Worm (Caenorhabditis elegans) whole organism, L4 larva: ENCODE results near the gene B0416.10.

Experiments used
- F10B5.3 ChIP-seq: sonication (generic microtip); optimal IDR thresholded peaks from 2 replicates; lab custom pipeline; 2016; ENCODE audit warnings: mild to moderate bottlenecking, missing genetic modification characterization, missing compliant biosample characterization
- F37D6.2 ChIP-seq: sonication (generic microtip); optimal IDR thresholded peaks from 2 replicates; lab custom pipeline; 2016; ENCODE audit warnings: mild to moderate bottlenecking, missing genetic modification characterization, missing compliant biosample characterization
- Y5F2A.4 ChIP-seq: fragments of 200-800 bp; sonication (Bioruptor generic); optimal IDR thresholded peaks from 2 replicates; lab custom pipeline; 2018; ENCODE audit warnings: mild to moderate bottlenecking, missing genetic modification characterization, missing compliant biosample characterization
- Y75B8A.6 ChIP-seq: fragments of 200-800 bp; sonication (Bioruptor generic); IDR thresholded peaks from 2 replicates; pipeline ENCODE4 v1.3.6; 2022; ENCODE audit warnings: missing genetic modification reagents, missing genetic modification characterization, missing compliant biosample characterization
- ZK546.5 ChIP-seq, 2 experiments: sonication (generic microtip); optimal IDR thresholded peaks; 2 replicates each; lab custom pipeline; 2017; ENCODE audit warnings: missing biosample characterization in 2 of 2, missing genetic modification characterization in 2 of 2
- ama-1 ChIP-seq: fragments of 150-350 bp; optimal IDR thresholded peaks from 2 replicates; lab custom pipeline; 2014; ENCODE audit warnings: inconsistent platforms, mixed read lengths
- ceh-44 ChIP-seq: fragments of 200-800 bp; sonication (Bioruptor generic); IDR thresholded peaks from 2 replicates; pipeline ENCODE4 v1.3.6; 2022; ENCODE audit warnings: missing genetic modification reagents, missing genetic modification characterization, missing compliant biosample characterization
- ceh-62 ChIP-seq: sonication (generic microtip); optimal IDR thresholded peaks from 2 replicates; lab custom pipeline; 2017; ENCODE audit warnings: missing biosample characterization, missing genetic modification characterization
- daf-16 ChIP-seq, 3 experiments: sonication (generic microtip); optimal IDR thresholded peaks; 2 replicates each; lab custom pipeline; 2016 to 2017; ENCODE audit warnings: missing genetic modification characterization in 3 of 3, missing genetic modification reagents in 3 of 3, mild to moderate bottlenecking in 2 of 3, missing compliant biosample characterization in 2 of 3, missing biosample characterization in 1 of 3, moderate library complexity in 1 of 3
- daf-19 ChIP-seq: fragments of 200-800 bp; sonication (Bioruptor generic); conservative IDR thresholded peaks from 2 replicates; pipeline ENCODE4 v1.3.6; 2022; ENCODE audit warnings: missing genetic modification characterization, missing compliant biosample characterization
- dmd-6 ChIP-seq: fragments of 200-800 bp; sonication (Bioruptor generic); IDR thresholded peaks from 2 replicates; pipeline ENCODE4 v1.3.6; 2022; ENCODE audit warnings: missing genetic modification reagents, missing genetic modification characterization, missing compliant biosample characterization
- duxl-1 ChIP-seq: sonication (generic microtip); optimal IDR thresholded peaks from 2 replicates; lab custom pipeline; 2016; ENCODE audit warnings: mild to moderate bottlenecking, missing genetic modification characterization, moderate library complexity, missing compliant biosample characterization; ENCODE audit not compliant: poor library complexity
- dve-1 ChIP-seq: sonication (generic microtip); optimal IDR thresholded peaks from 2 replicates; lab custom pipeline; 2017; ENCODE audit warnings: antibody characterized with exemption, mild to moderate bottlenecking, missing genetic modification characterization, missing compliant biosample characterization; ENCODE audit not compliant: insufficient read depth
- egl-27 ChIP-seq: sonication (generic microtip); optimal IDR thresholded peaks from 3 replicates; lab custom pipeline; 2017; ENCODE audit warnings: missing biosample characterization, missing genetic modification reagents, missing genetic modification characterization
- egl-43 ChIP-seq: fragments of 200-800 bp; sonication (Bioruptor generic); IDR thresholded peaks from 2 replicates; pipeline ENCODE4 v1.3.6; 2022; ENCODE audit warnings: missing genetic modification reagents, missing genetic modification characterization, missing compliant biosample characterization
- hif-1 ChIP-seq, 2 experiments: sonication (generic microtip); optimal IDR thresholded peaks; 2 replicates each; lab custom pipeline; 2016 to 2017; ENCODE audit warnings: missing compliant biosample characterization in 2 of 2, missing genetic modification characterization in 2 of 2, missing genetic modification reagents in 2 of 2, missing genotype in 2 of 2, mild to moderate bottlenecking in 1 of 2
- hlh-11 ChIP-seq: fragments of 200-800 bp; sonication (Bioruptor generic); optimal IDR thresholded peaks from 2 replicates; lab custom pipeline; 2018; ENCODE audit warnings: mild to moderate bottlenecking, missing genetic modification characterization, missing compliant biosample characterization
- hlh-30 ChIP-seq: sonication (generic microtip); optimal IDR thresholded peaks from 2 replicates; lab custom pipeline; 2017; ENCODE audit warnings: antibody characterized with exemption, mild to moderate bottlenecking, missing genetic modification characterization, missing compliant biosample characterization; ENCODE audit not compliant: insufficient read depth
- lim-7 ChIP-seq: fragments of 200-800 bp; sonication (Bioruptor generic); IDR thresholded peaks from 2 replicates; pipeline ENCODE4 v1.3.6; 2022; ENCODE audit warnings: missing genetic modification characterization, missing compliant biosample characterization
- lin-1 ChIP-seq: fragments of 200-800 bp; sonication (Bioruptor generic); IDR thresholded peaks from 2 replicates; pipeline ENCODE4 v1.3.6; 2022; ENCODE audit warnings: missing genetic modification reagents, missing genetic modification characterization, missing compliant biosample characterization
- lin-13 ChIP-seq: fragments of 150-350 bp; optimal IDR thresholded peaks from 2 replicates; lab custom pipeline; 2014; ENCODE audit warnings: missing biosample characterization, missing genetic modification reagents, missing genetic modification characterization
- lin-29 ChIP-seq: fragments of 200-800 bp; sonication (Bioruptor generic); IDR thresholded peaks from 2 replicates; pipeline ENCODE4 v1.3.6; 2022; ENCODE audit warnings: missing genetic modification reagents, missing genetic modification characterization, missing compliant biosample characterization
- lin-38 ChIP-seq: fragments of 200-800 bp; sonication (Bioruptor generic); IDR thresholded peaks from 2 replicates; pipeline ENCODE4 v1.3.6; 2022; ENCODE audit warnings: missing genetic modification reagents, missing genetic modification characterization, missing compliant biosample characterization
- lsy-2 ChIP-seq, 2 experiments: fragments of 150-350 bp in 1 of 2; sonication (generic microtip) in 1 of 2; optimal IDR thresholded peaks; 2 replicates each; lab custom pipeline; 2014 to 2017; ENCODE audit warnings: missing biosample characterization in 2 of 2, missing genetic modification characterization in 2 of 2
- madf-9 ChIP-seq: fragments of 200-800 bp; sonication (Bioruptor generic); conservative IDR thresholded peaks from 2 replicates; pipeline ENCODE4 v1.3.6; 2022; ENCODE audit warnings: missing genetic modification reagents, missing genetic modification characterization, missing compliant biosample characterization
- mes-2 ChIP-seq: sonication (generic microtip); optimal IDR thresholded peaks from 2 replicates; lab custom pipeline; 2016; ENCODE audit warnings: missing genotype, mild to moderate bottlenecking, missing genetic modification characterization, missing compliant biosample characterization; ENCODE audit not compliant: poor library complexity, severe bottlenecking
- mxl-2 ChIP-seq: fragments of 200-800 bp; sonication (Bioruptor generic); conservative IDR thresholded peaks from 2 replicates; pipeline ENCODE4 v1.3.6; 2022; ENCODE audit warnings: missing genetic modification reagents, missing genetic modification characterization, missing compliant biosample characterization
- nhr-10 ChIP-seq: fragments of 150-350 bp; optimal IDR thresholded peaks from 2 replicates; lab custom pipeline; 2014; ENCODE audit warnings: missing biosample characterization, missing genetic modification characterization
- nhr-102 ChIP-seq: sonication (generic microtip); optimal IDR thresholded peaks from 2 replicates; lab custom pipeline; 2016; ENCODE audit warnings: mild to moderate bottlenecking, missing genetic modification characterization, moderate library complexity, missing compliant biosample characterization
- nhr-11 ChIP-seq: fragments of 150-350 bp; optimal IDR thresholded peaks from 2 replicates; lab custom pipeline; 2014; ENCODE audit warnings: missing biosample characterization, missing genetic modification characterization
- nhr-28 ChIP-seq: fragments of 150-350 bp; optimal IDR thresholded peaks from 2 replicates; lab custom pipeline; 2014; ENCODE audit warnings: missing biosample characterization, missing genetic modification characterization
- nhr-42 ChIP-seq: fragments of 200-800 bp; sonication (Bioruptor generic); IDR thresholded peaks from 2 replicates; pipeline ENCODE4 v1.3.6; 2022; ENCODE audit warnings: missing genetic modification characterization, missing compliant biosample characterization
- nhr-48 ChIP-seq: sonication (generic microtip); optimal IDR thresholded peaks from 2 replicates; lab custom pipeline; 2016; ENCODE audit warnings: mild to moderate bottlenecking, missing genetic modification characterization, missing compliant biosample characterization
- nhr-77 ChIP-seq: fragments of 150-350 bp; optimal IDR thresholded peaks from 2 replicates; lab custom pipeline; 2014; ENCODE audit warnings: missing biosample characterization, missing genetic modification characterization
- php-3 ChIP-seq: fragments of 200-800 bp; sonication (Bioruptor generic); IDR thresholded peaks from 2 replicates; pipeline ENCODE4 v1.3.6; 2022; ENCODE audit warnings: missing genetic modification reagents, missing genetic modification characterization, missing compliant biosample characterization
- pqm-1 ChIP-seq: sonication (generic microtip); optimal IDR thresholded peaks from 2 replicates; lab custom pipeline; 2017; ENCODE audit warnings: missing biosample characterization, missing genetic modification characterization
- rbr-2 ChIP-seq: sonication (generic microtip); optimal IDR thresholded peaks from 2 replicates; lab custom pipeline; 2016; ENCODE audit warnings: missing genotype, missing genetic modification characterization, missing compliant biosample characterization
- unc-62 ChIP-seq, 3 experiments: fragments of 150-350 bp in 1 of 3; sonication (generic microtip); optimal IDR thresholded peaks in 2 of 3; peaks in 1 of 3; 1 replicate in 1 of 3; 2 replicates in 2 of 3; lab custom pipeline; 2014 to 2017; ENCODE audit warnings: missing biosample characterization in 3 of 3, missing genetic modification characterization in 3 of 3, missing genetic modification reagents in 3 of 3, missing genotype in 1 of 3
- zag-1 ChIP-seq: fragments of 150-350 bp; optimal IDR thresholded peaks from 2 replicates; lab custom pipeline; 2014; ENCODE audit warnings: missing biosample characterization, missing genetic modification characterization
- zfp-3 ChIP-seq: fragments of 200-800 bp; sonication (Bioruptor generic); conservative IDR thresholded peaks from 2 replicates; pipeline ENCODE4 v1.3.6; 2022; ENCODE audit warnings: missing genetic modification reagents, missing genetic modification characterization, missing compliant biosample characterization
- zip-11 ChIP-seq: fragments of 200-800 bp; sonication (Bioruptor generic); IDR thresholded peaks from 2 replicates; pipeline ENCODE4 v1.3.6; 2022; ENCODE audit warnings: missing genetic modification characterization, missing compliant biosample characterization
- zip-2 ChIP-seq: fragments of 150-350 bp; optimal IDR thresholded peaks from 2 replicates; lab custom pipeline; 2014; ENCODE audit warnings: missing biosample characterization, missing genetic modification characterization

B0416.10 gene

DNA sequence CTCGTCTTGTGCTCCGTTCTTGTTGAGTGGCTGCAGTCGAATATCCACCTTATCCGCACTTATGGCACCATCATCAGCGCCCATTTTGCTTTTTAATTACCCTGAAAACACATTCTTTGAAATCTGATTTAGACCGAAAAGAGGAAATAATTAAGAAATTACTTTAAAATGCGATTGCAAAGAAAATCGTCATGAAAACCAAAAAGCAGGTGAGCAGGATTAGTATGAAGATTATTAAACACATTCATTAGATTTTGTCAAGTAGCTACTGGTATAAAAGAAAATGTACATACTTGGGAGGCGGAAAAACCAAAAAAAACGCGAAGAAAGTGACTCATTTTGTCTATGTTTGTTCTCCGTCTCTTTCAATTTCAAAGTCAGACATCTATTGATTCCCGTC, 3.7 kb downstream of the B0416.10 start, which contains the start of gene B0416.5:
TSS of gene B0416.5 (minus strand) at position 101 of the 400 bp plus-strand sequence.
- no peak for TF ChIP-seq mes-2 (tag; lab: Kevin White, UChicago)
- no peak for TF ChIP-seq lin-38 (GFP tag; lab: Robert Waterston, UW)
- TF ChIP-seq, all 104 proteins: peak for 0

DNA sequence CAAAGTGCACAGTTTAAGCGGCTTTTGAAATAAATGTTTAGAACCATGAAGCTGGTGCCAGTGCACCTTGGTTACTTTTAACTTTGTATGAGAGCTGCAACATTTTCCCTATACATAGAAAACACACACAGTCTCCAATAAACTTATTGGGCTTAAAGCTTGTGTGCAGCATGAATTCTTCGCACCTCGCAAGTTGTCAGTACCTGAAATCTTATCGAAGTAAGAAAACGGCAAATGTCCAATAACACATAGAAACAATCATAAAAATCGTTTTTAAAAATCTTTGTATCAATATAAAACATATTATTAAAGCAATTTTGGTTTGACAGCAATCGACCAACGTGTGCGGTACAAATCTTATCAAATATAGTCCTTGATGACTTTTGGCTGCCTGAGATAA, 6.1 kb downstream of the B0416.10 start:
- TF ChIP-seq F10B5.3 (tag; lab: Kevin White, UChicago), result peak; percentile 22
- 0 out of 2 replicates have a peak, but pooled peaks have one; percentile 32 for TF ChIP-seq php-3 (GFP tag; lab: Robert Waterston, UW)
- TF ChIP-seq dve-1 (tag; lab: Kevin White, UChicago), result peak; percentile 4
- TF ChIP-seq ZK546.5 (tag; optimal IDR thresholded peaks at IDR 0.05; lab: Kevin White, UChicago), result no peak
- TF ChIP-seq lsy-2 (tag; optimal IDR thresholded peaks at IDR 0.05; lab: Kevin White, UChicago), result no peak
- TF ChIP-seq zag-1, result no peak
- TF ChIP-seq ama-1 (lab: Kevin White, UChicago), result no peak
- 0 out of 2 replicates have a peak, but pooled peaks have one; percentile 48 for TF ChIP-seq zfp-3 (GFP tag; lab: Robert Waterston, UW)
- no peak for TF ChIP-seq nhr-77
- TF ChIP-seq mxl-2 (GFP tag; lab: Robert Waterston, UW), result no peak
- no peak for TF ChIP-seq egl-27 (tag; lab: Kevin White, UChicago)
- TF ChIP-seq nhr-42 (GFP tag; lab: Robert Waterston, UW), result no peak
- peak in 1 of 2 experiments; percentile 93 for TF ChIP-seq unc-62 (GFP tag; optimal IDR thresholded peaks at IDR 0.05 in 1 of 2; lab: Kevin White, UChicago)
- TF ChIP-seq unc-62 (tag; optimal IDR thresholded peaks at IDR 0.05; lab: Kevin White, UChicago), result no peak
- no peak for TF ChIP-seq Y75B8A.6 (GFP tag; lab: Robert Waterston, UW)
- no peak for TF ChIP-seq daf-19
- TF ChIP-seq, all 104 proteins: peak for 5

DNA sequence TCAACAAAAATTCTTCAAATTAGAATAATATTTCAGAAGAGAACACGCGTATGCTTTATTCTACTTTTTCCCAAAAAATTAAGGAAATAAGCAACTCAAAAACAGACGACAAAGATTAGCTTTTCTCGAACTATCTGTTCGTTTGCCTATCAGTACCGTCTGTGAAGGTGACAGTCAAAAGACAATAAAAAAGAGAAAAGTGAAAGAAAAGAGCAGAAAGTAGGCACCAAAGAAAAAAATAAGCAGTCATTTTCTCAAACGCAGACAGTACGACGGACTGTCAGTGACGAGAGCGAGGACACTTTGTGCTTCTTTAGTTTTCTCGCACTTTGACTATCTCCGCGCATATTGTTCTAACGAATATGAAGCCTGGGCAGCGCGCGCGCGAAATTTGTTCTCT, 8.0 kb downstream of the B0416.10 start:
- TF ChIP-seq lin-1 (GFP tag; lab: Robert Waterston, UW), result no peak
- TF ChIP-seq php-3 (GFP tag; lab: Robert Waterston, UW), result 0 out of 2 replicates have a peak, but pooled peaks have one; percentile 6
- no peak for TF ChIP-seq Y5F2A.4 (GFP tag; lab: Kevin White, UChicago)
- peak; percentile 14 for TF ChIP-seq pqm-1 (tag; lab: Kevin White, UChicago)
- TF ChIP-seq dve-1 (tag; lab: Kevin White, UChicago), result peak; percentile 68
- no peak for TF ChIP-seq zip-2 (tag; lab: Kevin White, UChicago)
- TF ChIP-seq daf-16 (GFP tag; optimal IDR thresholded peaks at IDR 0.05; lab: Kevin White, UChicago), result no peak
- peak; percentile 37 for TF ChIP-seq daf-16 (tag; optimal IDR thresholded peaks at IDR 0.05; lab: Kevin White, UChicago)
- TF ChIP-seq nhr-102 (tag; lab: Kevin White, UChicago), result no peak
- TF ChIP-seq nhr-42 (GFP tag; lab: Robert Waterston, UW), result no peak
- TF ChIP-seq nhr-28 (tag; lab: Kevin White, UChicago), result peak; percentile 18
- no peak for TF ChIP-seq nhr-11 (tag; lab: Kevin White, UChicago)
- no peak for TF ChIP-seq nhr-77
- no peak for TF ChIP-seq duxl-1 (tag; lab: Kevin White, UChicago)
- TF ChIP-seq ZK546.5 (tag; optimal IDR thresholded peaks at IDR 0.05; lab: Kevin White, UChicago), result no peak
- TF ChIP-seq ceh-44 (GFP tag; lab: Robert Waterston, UW), result no peak
- no peak for TF ChIP-seq F37D6.2 (tag; lab: Kevin White, UChicago)
- peak; percentile 73 for TF ChIP-seq dmd-6 (GFP tag; lab: Robert Waterston, UW)
- peak; percentile 0 for TF ChIP-seq hlh-30
- TF ChIP-seq hlh-11, result peak; percentile 54

ce11 chrX:9264636-9265035, 9.8 kb downstream of the B0416.10 start:
- peak; percentile 2 for TF ChIP-seq ama-1 (lab: Kevin White, UChicago)
- no peak for TF ChIP-seq rbr-2 (tag; lab: Kevin White, UChicago)
- TF ChIP-seq madf-9 (GFP tag; lab: Robert Waterston, UW), result 0 out of 2 replicates have a peak, but pooled peaks have one; percentile 27
- peak; percentile 17 for TF ChIP-seq lin-13 (GFP tag; lab: Kevin White, UChicago)
- no peak for TF ChIP-seq F10B5.3 (tag; lab: Kevin White, UChicago)
- peak; percentile 61 for TF ChIP-seq nhr-102 (tag; lab: Kevin White, UChicago)
- TF ChIP-seq unc-62 (GFP tag; optimal IDR thresholded peaks at IDR 0.05 in 1 of 2; lab: Kevin White, UChicago), result peak in 1 of 2 experiments; percentile 86
- TF ChIP-seq unc-62 (tag; optimal IDR thresholded peaks at IDR 0.05; lab: Kevin White, UChicago), result no peak
- TF ChIP-seq egl-43 (GFP tag; lab: Robert Waterston, UW), result no peak
- TF ChIP-seq nhr-48 (tag; lab: Kevin White, UChicago), result peak; percentile 32
- TF ChIP-seq ceh-62, result no peak
- TF ChIP-seq lim-7, result peak; percentile 37; the same call in 1 of the 2 replicates
- peak; percentile 12 for TF ChIP-seq nhr-10 (tag; lab: Kevin White, UChicago)
- peak; percentile 79 for TF ChIP-seq nhr-28 (tag; lab: Kevin White, UChicago)
- TF ChIP-seq zip-11 (GFP tag; lab: Robert Waterston, UW), result no peak
- no peak for TF ChIP-seq lin-29 (GFP tag; lab: Robert Waterston, UW)
- TF ChIP-seq hif-1 (tag; optimal IDR thresholded peaks at IDR 0.05; lab: Kevin White, UChicago), result peak in 1 of 2 experiments; percentile 43
- peak; percentile 5 to 18 for TF ChIP-seq daf-16 (GFP tag; optimal IDR thresholded peaks at IDR 0.05; lab: Kevin White, UChicago)
- TF ChIP-seq daf-16 (tag; optimal IDR thresholded peaks at IDR 0.05; lab: Kevin White, UChicago), result peak; percentile 91
